Fruit fly (Drosophila melanogaster): ENCODE measurements around the gene CG3448.

- TF ChIP-seq Sox15 (GFP tag; optimal IDR thresholded peaks at IDR 0.05) (no peak), Eip75B (GFP tag; optimal IDR thresholded peaks at IDR 0.05) (no peak), CG10631 (GFP tag; optimal IDR thresholded peaks at IDR 0.05) (no peak), Sox14 (GFP tag; optimal IDR thresholded peaks at IDR 0.05) (no peak), OdsH (GFP tag; optimal IDR thresholded peaks at IDR 0.05) (no peak), spab (GFP tag; optimal IDR thresholded peaks at IDR 0.05) (no peak), Met (GFP tag; optimal IDR thresholded peaks at IDR 0.05) (no peak), vri (GFP tag; optimal IDR thresholded peaks at IDR 0.05) (peak; percentile 67), CG6276 (GFP tag; optimal IDR thresholded peaks at IDR 0.05) (no peak), CG6163 (GFP tag; IDR thresholded peaks at IDR 0.05) (peak; percentile 56; the same call in 2 of the 3 replicates), lz (GFP tag; optimal IDR thresholded peaks at IDR 0.05) (no peak), CG9139 (GFP tag; optimal IDR thresholded peaks at IDR 0.05) (peak; percentile 13), CG10669 (GFP tag; optimal IDR thresholded peaks at IDR 0.05) (no peak), Hr4 (GFP tag; optimal IDR thresholded peaks at IDR 0.05) (no peak)
Observed at dm6 chr3L:9401354-9402156, 49.8 kb downstream of the CG3448 start.

All from whole organism, prepupa.